Fruit fly (Drosophila melanogaster) whole organism, embryonic: Measurements from ENCODE around the gene CG10959.

Source experiments
- ATbp ChIP-seq: fragments of 200-800 bp; sonication (Bioruptor generic); optimal IDR thresholded peaks from 2 replicates; lab custom pipeline; 2017; ENCODE audit warnings: missing biosample characterization, mild to moderate bottlenecking, missing genetic modification characterization, missing genetic modification reagents
- BEAF-32 ChIP-seq: fragments of 200-800 bp; sonication (Bioruptor generic); optimal IDR thresholded peaks from 3 replicates; lab custom pipeline; 2017; ENCODE audit warnings: missing biosample characterization, missing genetic modification characterization, mild to moderate bottlenecking, moderate library complexity, missing genetic modification reagents
- Bteb2 ChIP-seq: fragments of 200-800 bp; sonication (Bioruptor generic); optimal IDR thresholded peaks from 2 replicates; lab custom pipeline; 2016; ENCODE audit warnings: missing biosample characterization, missing genetic modification characterization
- CG10431 ChIP-seq: fragments of 200-800 bp; sonication (Bioruptor generic); optimal IDR thresholded peaks from 3 replicates; lab custom pipeline; 2018; ENCODE audit warnings: missing biosample characterization, mild to moderate bottlenecking, missing genetic modification characterization
- CG10462 ChIP-seq: fragments of 200-800 bp; sonication (Bioruptor generic); optimal IDR thresholded peaks from 2 replicates; lab custom pipeline; 2016; ENCODE audit warnings: missing biosample characterization, missing genetic modification characterization
- CG11456 ChIP-seq: fragments of 200-800 bp; sonication (Bioruptor generic); IDR thresholded peaks from 3 replicates; pipeline ENCODE4 v1.3.6; 2022; ENCODE audit warnings: missing biosample characterization, missing genetic modification characterization
- CG11504 ChIP-seq: fragments of 200-800 bp; sonication (Bioruptor generic); optimal IDR thresholded peaks from 3 replicates; lab custom pipeline; 2019; ENCODE audit warnings: missing biosample characterization, mild to moderate bottlenecking, missing genetic modification characterization, moderate library complexity
- CG12236 ChIP-seq: fragments of 200-800 bp; sonication (Bioruptor generic); optimal IDR thresholded peaks from 2 replicates; lab custom pipeline; 2016; ENCODE audit warnings: missing biosample characterization, missing genetic modification characterization
- CG12744 ChIP-seq: fragments of 200-800 bp; sonication (Bioruptor generic); optimal IDR thresholded peaks from 2 replicates; lab custom pipeline; 2016; ENCODE audit warnings: missing biosample characterization, missing genetic modification characterization
- CG13296 ChIP-seq: fragments of 200-800 bp; sonication (Bioruptor generic); optimal IDR thresholded peaks from 3 replicates; lab custom pipeline; 2018; ENCODE audit warnings: missing biosample characterization, mild to moderate bottlenecking, missing genetic modification characterization
- CG13894 ChIP-seq: fragments of 200-800 bp; sonication (Bioruptor generic); optimal IDR thresholded peaks from 3 replicates; lab custom pipeline; 2018; ENCODE audit warnings: missing biosample characterization, mild to moderate bottlenecking, missing genetic modification characterization, moderate library complexity
- CG18619 ChIP-seq: fragments of 200-800 bp; sonication (Bioruptor generic); optimal IDR thresholded peaks from 3 replicates; lab custom pipeline; 2017; ENCODE audit warnings: missing biosample characterization, mild to moderate bottlenecking, missing genetic modification characterization
- CG3065 ChIP-seq: fragments of 200-800 bp; sonication (Bioruptor generic); optimal IDR thresholded peaks from 2 replicates; lab custom pipeline; 2016; ENCODE audit warnings: missing biosample characterization, missing genetic modification characterization
- CG32532 ChIP-seq: fragments of 200-800 bp; sonication (Bioruptor generic); IDR thresholded peaks from 2 replicates; pipeline ENCODE4 v1.3.6; 2022; ENCODE audit warnings: missing biosample characterization, missing genetic modification characterization
- CG4730 ChIP-seq: fragments of 200-800 bp; sonication (Bioruptor generic); IDR thresholded peaks from 2 replicates; pipeline ENCODE4 v1.3.6; 2022; ENCODE audit warnings: missing biosample characterization, missing genetic modification characterization
- CG7928 ChIP-seq: fragments of 200-800 bp; sonication (Bioruptor generic); optimal IDR thresholded peaks from 2 replicates; lab custom pipeline; 2017; ENCODE audit warnings: missing biosample characterization, mild to moderate bottlenecking, missing genetic modification characterization
- CG8388 ChIP-seq: fragments of 200-800 bp; sonication (Bioruptor generic); optimal IDR thresholded peaks from 2 replicates; lab custom pipeline; 2019; ENCODE audit warnings: missing biosample characterization, mild to moderate bottlenecking, missing genetic modification characterization, moderate library complexity
- CG9727 ChIP-seq: fragments of 200-800 bp; sonication (Bioruptor generic); optimal IDR thresholded peaks from 3 replicates; lab custom pipeline; 2017; ENCODE audit warnings: missing biosample characterization, mild to moderate bottlenecking, missing genetic modification characterization
- Dek ChIP-seq: fragments of 200-800 bp; sonication (Bioruptor generic); optimal IDR thresholded peaks from 3 replicates; lab custom pipeline; 2019; ENCODE audit warnings: missing biosample characterization, mild to moderate bottlenecking, missing genetic modification characterization, moderate library complexity
- E2f1 ChIP-seq: fragments of 200-800 bp; sonication (Bioruptor generic); IDR thresholded peaks from 2 replicates; pipeline ENCODE4 v1.3.6; 2022; ENCODE audit warnings: missing biosample characterization, missing genetic modification characterization
- Myb ChIP-seq: fragments of 200-800 bp; sonication (Bioruptor generic); optimal IDR thresholded peaks from 2 replicates; lab custom pipeline; 2016; ENCODE audit warnings: missing biosample characterization, missing genetic modification characterization
- Pdp1 ChIP-seq, 2 experiments: fragments of 200-800 bp; sonication (Bioruptor generic); optimal IDR thresholded peaks; 3 replicates each; lab custom pipeline; 2016; ENCODE audit warnings: missing biosample characterization in 2 of 2, missing genetic modification characterization in 2 of 2, mild to moderate bottlenecking in 1 of 2, moderate library complexity in 1 of 2
- Sin3A ChIP-seq: fragments of >200 bp; optimal IDR thresholded peaks from 2 replicates; lab custom pipeline; 2018
- abd-A ChIP-seq: fragments of 200-800 bp; sonication (Bioruptor generic); optimal IDR thresholded peaks from 3 replicates; lab custom pipeline; 2019; ENCODE audit warnings: missing biosample characterization, mild to moderate bottlenecking, missing genetic modification characterization, moderate library complexity
- ap ChIP-seq: fragments of 200-800 bp; sonication (Bioruptor generic); IDR thresholded peaks from 2 replicates; pipeline ENCODE4 v1.3.6; 2022; ENCODE audit warnings: missing biosample characterization, missing genetic modification characterization
- ase ChIP-seq: fragments of 200-800 bp; sonication (Bioruptor generic); IDR thresholded peaks from 3 replicates; pipeline ENCODE4 v1.3.6; 2022; ENCODE audit warnings: missing biosample characterization, missing genetic modification characterization
- ash1 ChIP-seq: fragments of 200-800 bp; sonication (Bioruptor generic); optimal IDR thresholded peaks from 2 replicates; lab custom pipeline; 2018; ENCODE audit warnings: missing biosample characterization, mild to moderate bottlenecking, missing genetic modification characterization
- az2 ChIP-seq: fragments of 200-800 bp; sonication (Bioruptor generic); optimal IDR thresholded peaks from 3 replicates; lab custom pipeline; 2016; ENCODE audit warnings: missing biosample characterization, missing genetic modification characterization
- btn ChIP-seq: fragments of 200-800 bp; sonication (Bioruptor generic); optimal IDR thresholded peaks from 2 replicates; lab custom pipeline; 2016; ENCODE audit warnings: missing biosample characterization, missing genetic modification characterization
- cato ChIP-seq: fragments of 200-800 bp; sonication (Bioruptor generic); optimal IDR thresholded peaks from 2 replicates; lab custom pipeline; 2016; ENCODE audit warnings: missing biosample characterization, missing genetic modification characterization, borderline replicate concordance
- chn ChIP-seq: fragments of 200-800 bp; sonication (Bioruptor generic); optimal IDR thresholded peaks from 2 replicates; lab custom pipeline; 2016; ENCODE audit warnings: missing biosample characterization, missing genetic modification characterization
- crp ChIP-seq, 2 experiments: fragments of 200-800 bp; sonication (Bioruptor generic); optimal IDR thresholded peaks; 2 replicates in 1 of 2; 3 replicates in 1 of 2; lab custom pipeline; 2017; ENCODE audit warnings: missing biosample characterization in 2 of 2, missing genetic modification characterization in 2 of 2, mild to moderate bottlenecking in 1 of 2, moderate library complexity in 1 of 2
- en ChIP-seq: fragments of 200-800 bp; sonication (Bioruptor generic); optimal IDR thresholded peaks from 2 replicates; lab custom pipeline; 2016; ENCODE audit warnings: missing biosample characterization, missing genetic modification characterization
- exex ChIP-seq: fragments of 200-800 bp; sonication (Bioruptor generic); optimal IDR thresholded peaks from 4 replicates; lab custom pipeline; 2018; ENCODE audit warnings: missing biosample characterization, mild to moderate bottlenecking, missing genetic modification characterization, moderate library complexity
- fu2 ChIP-seq: fragments of 200-800 bp; sonication (Bioruptor generic); optimal IDR thresholded peaks from 2 replicates; lab custom pipeline; 2016; ENCODE audit warnings: missing biosample characterization, missing genetic modification characterization
- gt ChIP-seq: fragments of 200-800 bp; sonication (Bioruptor generic); IDR thresholded peaks from 2 replicates; pipeline ENCODE4 v1.3.6; 2022; ENCODE audit warnings: missing biosample characterization, missing genetic modification characterization
- insv ChIP-seq, 2 experiments: fragments of 200-800 bp; sonication (Bioruptor generic); optimal IDR thresholded peaks; 3 replicates each; lab custom pipeline; 2016 to 2018; ENCODE audit warnings: missing biosample characterization in 2 of 2, missing genetic modification characterization in 2 of 2
- klu ChIP-seq: fragments of 200-800 bp; sonication (Bioruptor generic); IDR thresholded peaks from 2 replicates; pipeline ENCODE4 v1.3.6; 2022; ENCODE audit warnings: missing biosample characterization, missing genetic modification characterization
- luna ChIP-seq: fragments of 200-800 bp; sonication (Bioruptor generic); optimal IDR thresholded peaks from 2 replicates; lab custom pipeline; 2016; ENCODE audit warnings: missing biosample characterization, missing genetic modification characterization
- mam ChIP-seq: fragments of 200-800 bp; sonication (Bioruptor generic); optimal IDR thresholded peaks from 3 replicates; lab custom pipeline; 2016; ENCODE audit warnings: missing biosample characterization, missing genetic modification characterization
- mirr ChIP-seq: fragments of 200-800 bp; sonication (Bioruptor generic); optimal IDR thresholded peaks from 3 replicates; lab custom pipeline; 2018; ENCODE audit warnings: missing biosample characterization, mild to moderate bottlenecking, missing genetic modification characterization
- nerfin-2 ChIP-seq: fragments of 200-800 bp; sonication (Bioruptor generic); IDR thresholded peaks from 2 replicates; pipeline ENCODE4 v1.3.6; 2022; ENCODE audit warnings: missing biosample characterization, missing genetic modification characterization; ENCODE audit not compliant: partially characterized antibody
- p53 ChIP-seq: fragments of 200-800 bp; sonication (Bioruptor generic); optimal IDR thresholded peaks from 2 replicates; lab custom pipeline; 2016; ENCODE audit warnings: missing biosample characterization, missing genetic modification characterization
- pb ChIP-seq: fragments of 200-800 bp; sonication (Bioruptor generic); optimal IDR thresholded peaks from 3 replicates; lab custom pipeline; 2016; ENCODE audit warnings: missing biosample characterization, missing genetic modification characterization
- row ChIP-seq: fragments of 200-800 bp; sonication (Bioruptor generic); IDR thresholded peaks from 3 replicates; pipeline ENCODE4 v1.3.6; 2022; ENCODE audit warnings: missing biosample characterization, missing genetic modification characterization
- scrt ChIP-seq: fragments of 200-800 bp; sonication (Bioruptor generic); optimal IDR thresholded peaks from 2 replicates; lab custom pipeline; 2018; ENCODE audit warnings: missing biosample characterization, mild to moderate bottlenecking, missing genetic modification characterization, moderate library complexity
- sna ChIP-seq: fragments of 200-800 bp; sonication (Bioruptor generic); IDR thresholded peaks from 2 replicates; pipeline ENCODE4 v1.3.6; 2022; ENCODE audit warnings: missing biosample characterization, missing genetic modification characterization; ENCODE audit not compliant: partially characterized antibody
- wor ChIP-seq: fragments of 200-800 bp; sonication (Bioruptor generic); IDR thresholded peaks from 2 replicates; pipeline ENCODE4 v1.3.6; 2022; ENCODE audit warnings: missing biosample characterization, missing genetic modification characterization
- zen ChIP-seq: fragments of 200-800 bp; sonication (Bioruptor generic); optimal IDR thresholded peaks from 3 replicates; lab custom pipeline; 2018; ENCODE audit warnings: missing biosample characterization, mild to moderate bottlenecking, missing genetic modification characterization, moderate library complexity

Gene CG10959

DNA sequence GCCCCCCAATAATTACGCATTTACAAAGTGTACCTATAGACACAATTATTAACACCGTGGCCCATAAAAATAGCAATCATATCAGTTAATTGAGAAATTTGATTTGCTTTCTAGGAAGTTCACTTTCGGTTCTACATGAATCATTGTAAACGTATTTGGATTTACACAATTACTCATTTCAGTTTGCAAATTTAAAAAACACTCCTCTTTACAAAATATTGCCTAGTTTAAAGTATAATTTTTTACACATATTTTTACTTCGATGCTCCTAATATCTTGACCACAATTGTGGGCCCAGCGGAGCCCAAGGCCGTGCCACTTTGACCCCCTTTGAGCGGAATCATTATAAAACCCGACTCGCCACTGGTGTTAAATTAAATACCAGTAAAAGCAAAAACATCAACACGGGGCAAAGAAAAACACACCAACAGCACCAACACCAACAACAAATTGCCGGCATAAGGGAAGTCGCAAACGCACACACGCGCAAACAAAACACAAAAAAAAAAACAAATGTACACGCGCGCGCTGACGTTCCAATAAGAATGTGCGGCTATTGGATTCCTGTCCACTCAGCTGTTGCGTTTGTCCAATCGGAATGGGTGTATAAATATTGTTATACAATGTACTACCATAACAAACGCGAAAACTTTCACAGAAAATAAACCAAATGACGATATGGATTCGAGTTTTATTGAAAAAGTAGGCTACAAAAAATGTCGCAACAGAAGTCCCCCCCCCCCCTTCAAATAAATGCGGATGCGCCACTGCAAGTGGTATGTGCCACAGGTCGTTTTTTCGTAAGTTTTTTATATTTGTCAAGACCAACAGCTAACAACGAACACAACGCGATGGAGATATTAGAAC, 33.9 kb upstream of the CG10959 start (continued):
- TF ChIP-seq nerfin-2 (GFP tag; lab: Robert Waterston, UW) (no peak), Bteb2 (GFP tag; lab: Kevin White, UChicago) (peak; percentile 48), CG12744 (peak; percentile 57), CG10462 (no peak), crp (GFP tag; optimal IDR thresholded peaks at IDR 0.05; lab: Kevin White, UChicago) (peak in 1 of 2 experiments; percentile 16), ATbp (GFP tag; lab: Kevin White, UChicago) (peak; percentile 18), CG8388 (GFP tag; lab: Kevin White, UChicago) (peak; percentile 43), CG13296 (GFP tag; lab: Kevin White, UChicago) (peak; percentile 78), exex (tag; lab: Kevin White, UChicago) (peak; percentile 24), zen (tag; lab: Kevin White, UChicago) (peak; percentile 13), CG13894 (tag; lab: Kevin White, UChicago) (peak; percentile 64), az2 (GFP tag; lab: Kevin White, UChicago) (peak; percentile 28), CG9727 (GFP tag; lab: Kevin White, UChicago) (peak; percentile 58), CG12236 (no peak), Pdp1 (GFP tag; optimal IDR thresholded peaks at IDR 0.05; lab: Kevin White, UChicago) (no peak), Myb (GFP tag; lab: Kevin White, UChicago) (peak; percentile 33), Dek (peak; percentile 61), insv (GFP tag; optimal IDR thresholded peaks at IDR 0.05; lab: Kevin White, UChicago) (peak; percentile 64 to 94), gt (no peak), CG18619 (GFP tag; lab: Kevin White, UChicago) (peak; percentile 52), CG7928 (GFP tag; lab: Kevin White, UChicago) (no peak), pb (GFP tag; lab: Kevin White, UChicago) (peak; percentile 41), p53 (GFP tag; lab: Kevin White, UChicago) (no peak), ash1 (no peak), cato (GFP tag; lab: Kevin White, UChicago) (no peak), sna (GFP tag; lab: Robert Waterston, UW) (no peak), CG11456 (no peak), mam (no peak), fu2 (peak; percentile 33), BEAF-32 (GFP tag; lab: Kevin White, UChicago) (no peak), btn (GFP tag; lab: Kevin White, UChicago) (peak; percentile 9), ap (GFP tag; lab: Robert Waterston, UW) (peak; percentile 68; the same call in 1 of the 2 replicates), CG3065 (GFP tag; lab: Kevin White, UChicago) (no peak), klu (GFP tag; lab: Robert Waterston, UW) (no peak), wor (no peak), CG32532 (peak; percentile 70; the same call in 1 of the 2 replicates), mirr (GFP tag; lab: Kevin White, UChicago) (peak; percentile 29), CG10431 (GFP tag; lab: Kevin White, UChicago) (no peak), E2f1 (GFP tag; lab: Robert Waterston, UW) (0 out of 2 replicates have a peak, but pooled peaks have one; percentile 38), en (no peak), row (GFP tag; lab: Robert Waterston, UW) (peak; percentile 76), CG11504 (tag; lab: Kevin White, UChicago) (peak; percentile 66), chn (GFP tag; lab: Kevin White, UChicago) (peak; percentile 37), ase (GFP tag; lab: Robert Waterston, UW) (no peak), Sin3A (no peak), luna (peak; percentile 4), abd-A (tag; lab: Kevin White, UChicago) (no peak), CG4730 (no peak), scrt (GFP tag; lab: Kevin White, UChicago) (peak; percentile 11)
